Fruit fly (Drosophila melanogaster): Measurements from ENCODE around the gene CG9147.

Gene CG9147

DNA sequence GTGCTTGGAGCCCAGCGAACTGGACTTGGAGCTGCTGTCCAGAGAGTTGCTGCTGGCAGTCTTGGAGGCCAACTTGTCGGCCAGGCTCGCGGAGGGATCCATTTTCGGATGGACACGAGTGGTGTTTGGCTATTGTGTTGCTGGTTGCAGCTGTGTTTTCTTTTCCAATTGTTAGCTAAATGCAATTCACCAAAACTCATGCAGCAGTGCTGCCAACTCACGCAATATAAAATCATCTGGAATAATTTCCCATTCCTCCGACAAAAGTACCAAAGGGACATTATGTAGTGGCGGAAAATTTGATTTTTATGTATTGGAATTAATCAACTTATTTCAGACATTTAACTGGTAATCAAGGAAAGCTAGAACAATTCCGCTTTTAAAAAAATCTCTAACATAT lies 29.1 kb upstream of the CG9147 start, which contains the start of gene mtm (continued):
- TF ChIP-seq CG1603 (tag; optimal IDR thresholded peaks at IDR 0.05), result peak; percentile 53
- TF ChIP-seq E2f2 (GFP tag; IDR thresholded peaks at IDR 0.05), result peak; percentile 90
- TF ChIP-seq CG4617 (GFP tag; optimal IDR thresholded peaks at IDR 0.05; ENCODE audit: borderline replicate concordance), result peak; percentile 67
- TF ChIP-seq Opbp (GFP tag; IDR thresholded peaks at IDR 0.05; ENCODE audit: partially characterized antibody), result 0 out of 3 replicates have a peak, but pooled peaks have one; percentile 30
- TF ChIP-seq MBD-R2 (GFP tag; IDR thresholded peaks at IDR 0.05), result peak; percentile 95
- TF ChIP-seq disco-r (GFP tag; optimal IDR thresholded peaks at IDR 0.05), result no peak
- no peak for TF ChIP-seq CG3407 (GFP tag; optimal IDR thresholded peaks at IDR 0.05)

- TF ChIP-seq salm (tag; optimal IDR thresholded peaks at IDR 0.05) (no peak), Myb (GFP tag; optimal IDR thresholded peaks at IDR 0.05) (peak; percentile 42), Nf-YB (GFP tag; optimal IDR thresholded peaks at IDR 0.05) (peak; percentile 10), CG6175 (GFP tag; IDR thresholded peaks at IDR 0.05) (no peak), vvl (GFP tag; IDR thresholded peaks at IDR 0.05) (peak; percentile 31; the same call in 1 of the 2 replicates), CG14667 (GFP tag; IDR thresholded peaks at IDR 0.05) (no peak), CG30020 (tag; optimal IDR thresholded peaks at IDR 0.05) (peak; percentile 8), Neu2 (GFP tag; optimal IDR thresholded peaks at IDR 0.05; ENCODE audit: borderline replicate concordance) (no peak), CG7963 (GFP tag; IDR thresholded peaks at IDR 0.05; ENCODE audit: partially characterized antibody) (no peak), CG7271 (tag; optimal IDR thresholded peaks at IDR 0.05) (peak; percentile 35), tio (GFP tag; optimal IDR thresholded peaks at IDR 0.05) (no peak), CG7745 (tag; optimal IDR thresholded peaks at IDR 0.05) (no peak), fu2 (GFP tag; optimal IDR thresholded peaks at IDR 0.05) (peak; percentile 59), jumu (GFP tag; optimal IDR thresholded peaks at IDR 0.05) (peak; percentile 60), Taf1 (GFP tag; IDR thresholded peaks at IDR 0.05) (no peak), usp (GFP tag; optimal IDR thresholded peaks at IDR 0.05) (no peak), CG1529 (GFP tag; optimal IDR thresholded peaks at IDR 0.05) (no peak), seq (GFP tag; IDR thresholded peaks at IDR 0.05) (no peak), CG9215 (GFP tag; IDR thresholded peaks at IDR 0.05) (no peak), CG4730 (GFP tag; IDR thresholded peaks at IDR 0.05) (no peak), Bteb2 (GFP tag; optimal IDR thresholded peaks at IDR 0.05) (peak; percentile 73), ERR (GFP tag; optimal IDR thresholded peaks at IDR 0.05) (no peak), CG6689 (GFP tag; IDR thresholded peaks at IDR 0.05) (no peak), CG18599 (GFP tag; optimal IDR thresholded peaks at IDR 0.05) (no peak), CG5245 (GFP tag; optimal IDR thresholded peaks at IDR 0.05) (peak; percentile 13), CG11695 (GFP tag; IDR thresholded peaks at IDR 0.05) (peak; percentile 43; the same call in 1 of the 3 replicates), Atf6 (GFP tag; IDR thresholded peaks at IDR 0.05) (peak; percentile 52; the same call in 1 of the 2 replicates), CG34422 (GFP tag; IDR thresholded peaks at IDR 0.05) (peak; percentile 63; the same call in 1 of the 3 replicates), Xrp1 (GFP tag; IDR thresholded peaks at IDR 0.05) (peak; percentile 58), h (optimal IDR thresholded peaks at IDR 0.05) (no peak), Fer1 (GFP tag; optimal IDR thresholded peaks at IDR 0.05) (peak; percentile 67), cad (GFP tag; optimal IDR thresholded peaks at IDR 0.05) (no peak), CG9437 (GFP tag; optimal IDR thresholded peaks at IDR 0.05) (peak; percentile 34), CG2202 (tag; optimal IDR thresholded peaks at IDR 0.05) (no peak), lmd (GFP tag; IDR thresholded peaks at IDR 0.05) (peak; percentile 25; the same call in 1 of the 2 replicates), Tbp (GFP tag; optimal IDR thresholded peaks at IDR 0.05) (no peak), CG8290 (GFP tag; optimal IDR thresholded peaks at IDR 0.05) (no peak), CG8290 (tag; optimal IDR thresholded peaks at IDR 0.05) (no peak), peb (GFP tag; IDR thresholded peaks at IDR 0.05) (no peak), Stat92E (GFP tag; optimal IDR thresholded peaks at IDR 0.05) (no peak), CG9609 (GFP tag; optimal IDR thresholded peaks at IDR 0.05) (peak; percentile 65), CG11696 (GFP tag; IDR thresholded peaks at IDR 0.05) (no peak), Sox100B (GFP tag; optimal IDR thresholded peaks at IDR 0.05) (no peak), Sry-δ (GFP tag; optimal IDR thresholded peaks at IDR 0.05) (peak; percentile 26), oc (tag; optimal IDR thresholded peaks at IDR 0.05) (peak; percentile 41)
These were observed 28.0 kb upstream of the CG9147 start, which contains the start of the genes CG9117 and CG31643 for dm6 chr2L:6037830-6038229. Gene CG9117 (minus strand): TSS chr2L:6037902. Gene CG31643 (plus strand): TSS chr2L:6038117.

Data from whole organism, embryonic.